Worm (Caenorhabditis elegans): ENCODE data around the gene hmgs-1.

Gene hmgs-1

DNA sequence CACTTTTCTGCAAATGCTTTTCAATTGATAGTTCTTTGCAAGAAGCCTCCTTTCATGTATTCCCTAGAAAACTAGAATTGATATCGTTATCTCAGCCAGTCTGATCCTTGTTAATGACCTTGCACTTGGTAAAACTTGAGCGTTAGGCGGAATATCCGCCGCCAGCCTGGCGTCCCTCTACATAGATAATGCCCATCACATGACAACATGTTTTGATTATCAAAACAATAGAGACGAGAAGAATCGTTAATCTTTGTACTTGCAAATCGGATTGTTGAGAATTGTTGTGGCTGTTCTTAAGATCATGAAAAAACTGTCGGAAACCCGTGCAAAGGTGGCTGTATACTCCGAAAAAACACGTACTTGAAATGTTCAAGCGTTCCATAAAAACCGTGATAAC is 9.2 kb upstream of the hmgs-1 start (continued):
- peak; percentile 70 for TF ChIP-seq lin-14 (GFP tag; optimal IDR thresholded peaks at IDR 0.05)
- no peak for TF ChIP-seq elt-2 (tag; optimal IDR thresholded peaks at IDR 0.05)
- no peak for TF ChIP-seq irx-1 (tag; optimal IDR thresholded peaks at IDR 0.05)
- TF ChIP-seq egl-13 (tag; optimal IDR thresholded peaks at IDR 0.05) = no peak
- no peak for TF ChIP-seq fos-1 (tag; optimal IDR thresholded peaks at IDR 0.05)
- no peak for TF ChIP-seq mep-1 (tag; optimal IDR thresholded peaks at IDR 0.05)
- no peak for TF ChIP-seq nhr-12 (tag; optimal IDR thresholded peaks at IDR 0.05)
- no peak for TF ChIP-seq lin-15B (tag; optimal IDR thresholded peaks at IDR 0.05)
- peak; percentile 59 for TF ChIP-seq grh-1 (GFP tag; IDR thresholded peaks at IDR 0.05)
- no peak for TF ChIP-seq isw-1 (GFP tag; IDR thresholded peaks at IDR 0.05)
- no peak for TF ChIP-seq F16B12.6 (tag; optimal IDR thresholded peaks at IDR 0.05)
- no peak for TF ChIP-seq lin-13 (GFP tag; optimal IDR thresholded peaks at IDR 0.05)
- TF ChIP-seq mef-2 (tag; optimal IDR thresholded peaks at IDR 0.05) = no peak
- TF ChIP-seq lsy-2 (tag; optimal IDR thresholded peaks at IDR 0.05) = peak in 1 of 2 experiments; percentile 38
- no peak for TF ChIP-seq fkh-4 (tag; optimal IDR thresholded peaks at IDR 0.05; ENCODE audit: borderline replicate concordance)
- TF ChIP-seq blmp-1 (tag; optimal IDR thresholded peaks at IDR 0.05) = peak; percentile 88
- peak; percentile 94 for TF ChIP-seq nhr-85 (tag)
- no peak for TF ChIP-seq snpc-4 (tag; optimal IDR thresholded peaks at IDR 0.05)
- TF ChIP-seq nhr-71 (tag; optimal IDR thresholded peaks at IDR 0.05) = peak; percentile 65
- TF ChIP-seq nhr-19 (GFP tag; conservative IDR thresholded peaks at IDR 0.05) = peak; percentile 51
- no peak for TF ChIP-seq nhr-76 (tag; optimal IDR thresholded peaks at IDR 0.05)
- no peak for TF ChIP-seq ztf-11 (tag; optimal IDR thresholded peaks at IDR 0.05)
- no peak for TF ChIP-seq xbp-1 (tag; optimal IDR thresholded peaks at IDR 0.05)
- TF ChIP-seq unc-62 (GFP tag; optimal IDR thresholded peaks at IDR 0.05) = no peak
- TF ChIP-seq nhr-28 (tag; optimal IDR thresholded peaks at IDR 0.05) = no peak
- no peak for TF ChIP-seq lin-35 (GFP tag; optimal IDR thresholded peaks at IDR 0.05)
- no peak for TF ChIP-seq dpl-1 (GFP tag; optimal IDR thresholded peaks at IDR 0.05)
- no peak for TF ChIP-seq swsn-7 (tag; optimal IDR thresholded peaks at IDR 0.05)
- no peak for TF ChIP-seq vab-15 (tag; optimal IDR thresholded peaks at IDR 0.05)
- no peak for TF ChIP-seq hpl-2 (GFP tag; optimal IDR thresholded peaks at IDR 0.05)
- no peak for TF ChIP-seq unc-30 (tag; optimal IDR thresholded peaks at IDR 0.05)
- no peak for TF ChIP-seq C34B4.2 (tag; optimal IDR thresholded peaks at IDR 0.05)
- TF ChIP-seq nhr-237 (tag; optimal IDR thresholded peaks at IDR 0.05) = no peak
- no peak for TF ChIP-seq nhr-77 (tag; optimal IDR thresholded peaks at IDR 0.05)
- TF ChIP-seq jun-1 (tag; optimal IDR thresholded peaks at IDR 0.05) = no peak
- no peak for TF ChIP-seq alr-1 (tag; optimal IDR thresholded peaks at IDR 0.05; ENCODE audit: borderline replicate concordance)
- no peak for TF ChIP-seq fkh-10 (GFP tag; optimal IDR thresholded peaks at IDR 0.05)
- TF ChIP-seq ets-5 (GFP tag; IDR thresholded peaks at IDR 0.05) = no peak
- TF ChIP-seq tbx-2 (tag; optimal IDR thresholded peaks at IDR 0.05) = peak; percentile 43
- TF ChIP-seq ztf-4 (tag; optimal IDR thresholded peaks at IDR 0.05) = no peak
- TF ChIP-seq C16A3.4 (tag; optimal IDR thresholded peaks at IDR 0.05) = no peak
- TF ChIP-seq unc-98 (GFP tag; IDR thresholded peaks at IDR 0.05) = no peak
- no peak for TF ChIP-seq lin-39 (tag; optimal IDR thresholded peaks at IDR 0.05)
- TF ChIP-seq nhr-20 (tag; optimal IDR thresholded peaks at IDR 0.05) = peak; percentile 77
- TF ChIP-seq nhr-11 (tag; optimal IDR thresholded peaks at IDR 0.05) = no peak
- no peak for TF ChIP-seq zag-1 (tag; optimal IDR thresholded peaks at IDR 0.05)
- no peak for TF ChIP-seq zip-4 (GFP tag; optimal IDR thresholded peaks at IDR 0.05)
- TF ChIP-seq elt-3 (tag; optimal IDR thresholded peaks at IDR 0.05) = peak; percentile 50 to 97 (median 68)
- no peak for TF ChIP-seq nhr-84 (tag; optimal IDR thresholded peaks at IDR 0.05)
- TF ChIP-seq efl-1 (optimal IDR thresholded peaks at IDR 0.05) = no peak
- TF ChIP-seq efl-1 (GFP tag; optimal IDR thresholded peaks at IDR 0.05 in 1 of 2) = peak in 1 of 2 experiments; percentile 66
- no peak for TF ChIP-seq ces-1 (GFP tag; optimal IDR thresholded peaks at IDR 0.05)
- no peak for TF ChIP-seq dsc-1 (tag; optimal IDR thresholded peaks at IDR 0.05)
- TF ChIP-seq nhr-47 (tag; optimal IDR thresholded peaks at IDR 0.05) = peak; percentile 15
- TF ChIP-seq ceh-88 (GFP tag; IDR thresholded peaks at IDR 0.05) = no peak

Data from whole organism, L1 larva.